Worm (Caenorhabditis elegans) whole organism, mixed stage, embryonic: ENCODE measurements around the gene C35D6.13.

Experiments used
- M03D4.4 ChIP-seq: sonication (generic microtip); optimal IDR thresholded peaks from 2 replicates; lab custom pipeline; 2017; ENCODE audit warnings: mild to moderate bottlenecking, missing genetic modification characterization, missing compliant biosample characterization
- bed-3 ChIP-seq: fragments of 200-800 bp; sonication (Bioruptor generic); optimal IDR thresholded peaks from 3 replicates; lab custom pipeline; 2018; ENCODE audit warnings: mild to moderate bottlenecking, missing genetic modification characterization, moderate library complexity, missing compliant biosample characterization
- blmp-1 ChIP-seq: fragments of 150-350 bp; optimal IDR thresholded peaks from 2 replicates; lab custom pipeline; 2014; ENCODE audit warnings: missing biosample characterization, missing genetic modification characterization
- ceh-39 ChIP-seq: fragments of 150-350 bp; optimal IDR thresholded peaks from 2 replicates; lab custom pipeline; 2014; ENCODE audit warnings: missing biosample characterization, missing genetic modification characterization
- ceh-43 ChIP-seq: fragments of 200-800 bp; sonication (Bioruptor generic); optimal IDR thresholded peaks from 2 replicates; lab custom pipeline; 2018; ENCODE audit warnings: mild to moderate bottlenecking, missing genetic modification characterization, moderate library complexity, missing compliant biosample characterization
- ces-1 ChIP-seq: fragments of 150-350 bp; optimal IDR thresholded peaks from 2 replicates; lab custom pipeline; 2014; ENCODE audit warnings: missing biosample characterization, missing genetic modification reagents, missing genetic modification characterization
- cnd-1 ChIP-seq: fragments of 200-800 bp; sonication (Bioruptor generic); optimal IDR thresholded peaks from 2 replicates; lab custom pipeline; 2018; ENCODE audit warnings: mild to moderate bottlenecking, missing genetic modification characterization, missing compliant biosample characterization
- drap-1 ChIP-seq: fragments of 200-800 bp; sonication (Bioruptor generic); optimal IDR thresholded peaks from 3 replicates; lab custom pipeline; 2018; ENCODE audit warnings: mild to moderate bottlenecking, missing genetic modification characterization, missing compliant biosample characterization
- elt-1 ChIP-seq: sonication (generic microtip); optimal IDR thresholded peaks from 2 replicates; lab custom pipeline; 2017; ENCODE audit warnings: missing genetic modification characterization, mild to moderate bottlenecking, missing compliant biosample characterization, antibody characterized with exemption, moderate library complexity, borderline replicate concordance; ENCODE audit not compliant: insufficient read depth
- elt-3 ChIP-seq: fragments of 150-350 bp; optimal IDR thresholded peaks from 2 replicates; lab custom pipeline; 2014; ENCODE audit warnings: missing biosample characterization, missing genetic modification characterization
- flh-1 ChIP-seq: fragments of 200-800 bp; sonication (Bioruptor generic); optimal IDR thresholded peaks from 2 replicates; lab custom pipeline; 2018; ENCODE audit warnings: mild to moderate bottlenecking, missing genetic modification characterization, moderate library complexity, missing compliant biosample characterization
- ham-2 ChIP-seq: fragments of 200-800 bp; sonication (Bioruptor generic); optimal IDR thresholded peaks from 2 replicates; lab custom pipeline; 2018; ENCODE audit warnings: mild to moderate bottlenecking, missing genetic modification characterization, missing compliant biosample characterization
- hlh-1 ChIP-seq: fragments of 150-350 bp; optimal IDR thresholded peaks from 2 replicates; lab custom pipeline; 2014; ENCODE audit warnings: missing biosample characterization, missing genetic modification reagents, missing genetic modification characterization
- lin-13 ChIP-seq: fragments of 150-350 bp; optimal IDR thresholded peaks from 2 replicates; lab custom pipeline; 2014; ENCODE audit warnings: missing biosample characterization, missing genetic modification characterization
- lin-32 ChIP-seq: fragments of 200-800 bp; sonication (Bioruptor generic); optimal IDR thresholded peaks from 2 replicates; lab custom pipeline; 2018; ENCODE audit warnings: mild to moderate bottlenecking, missing genetic modification characterization, missing compliant biosample characterization
- lsy-2 ChIP-seq: fragments of 150-350 bp; optimal IDR thresholded peaks from 2 replicates; lab custom pipeline; 2014; ENCODE audit warnings: missing biosample characterization, missing genetic modification characterization
- mab-5 ChIP-seq: fragments of 150-350 bp; optimal IDR thresholded peaks from 2 replicates; lab custom pipeline; 2014; ENCODE audit warnings: missing biosample characterization, missing genetic modification characterization
- mep-1 ChIP-seq: fragments of 150-350 bp; optimal IDR thresholded peaks from 2 replicates; lab custom pipeline; 2017; ENCODE audit warnings: missing biosample characterization, missing genetic modification reagents, missing genetic modification characterization, inconsistent platforms
- nhr-12 ChIP-seq: fragments of 150-350 bp; optimal IDR thresholded peaks from 2 replicates; lab custom pipeline; 2014; ENCODE audit warnings: missing biosample characterization, missing genetic modification characterization
- nhr-2 ChIP-seq: fragments of 150-350 bp; optimal IDR thresholded peaks from 2 replicates; lab custom pipeline; 2014; ENCODE audit warnings: missing biosample characterization, missing genetic modification characterization
- nhr-237 ChIP-seq: fragments of 150-350 bp; optimal IDR thresholded peaks from 2 replicates; lab custom pipeline; 2014; ENCODE audit warnings: missing biosample characterization, missing genetic modification characterization
- nhr-28 ChIP-seq: fragments of 150-350 bp; optimal IDR thresholded peaks from 2 replicates; lab custom pipeline; 2014; ENCODE audit warnings: missing biosample characterization, missing genetic modification characterization
- nhr-76 ChIP-seq: sonication (generic microtip); optimal IDR thresholded peaks from 2 replicates; lab custom pipeline; 2017; ENCODE audit warnings: missing biosample characterization, missing genetic modification characterization
- pha-4 ChIP-seq: fragments of 150-350 bp; optimal IDR thresholded peaks from 2 replicates; lab custom pipeline; 2018; ENCODE audit warnings: missing biosample characterization, missing genetic modification reagents, missing genetic modification characterization
- sem-2 ChIP-seq: fragments of 200-800 bp; sonication (Bioruptor generic); optimal IDR thresholded peaks from 2 replicates; lab custom pipeline; 2018; ENCODE audit warnings: mild to moderate bottlenecking, missing genetic modification characterization, missing compliant biosample characterization
- snpc-4 ChIP-seq: fragments of 150-350 bp; optimal IDR thresholded peaks from 2 replicates; lab custom pipeline; 2014; ENCODE audit warnings: missing biosample characterization, missing genetic modification characterization
- sptf-1 ChIP-seq: sonication (generic microtip); optimal IDR thresholded peaks from 2 replicates; lab custom pipeline; 2017; ENCODE audit warnings: mild to moderate bottlenecking, missing genetic modification characterization, moderate library complexity, missing compliant biosample characterization
- tbx-8 ChIP-seq: fragments of 200-800 bp; sonication (Bioruptor generic); optimal IDR thresholded peaks from 2 replicates; lab custom pipeline; 2018; ENCODE audit warnings: mild to moderate bottlenecking, missing genetic modification characterization, moderate library complexity, missing compliant biosample characterization
- unc-120 ChIP-seq: sonication (generic microtip); optimal IDR thresholded peaks from 2 replicates; lab custom pipeline; 2017; ENCODE audit warnings: missing genetic modification characterization, missing compliant biosample characterization; ENCODE audit not compliant: poor library complexity, severe bottlenecking
- unc-39 ChIP-seq: fragments of 150-350 bp; optimal IDR thresholded peaks from 2 replicates; lab custom pipeline; 2014; ENCODE audit warnings: missing biosample characterization, missing genetic modification characterization
- unc-62 ChIP-seq: fragments of 150-350 bp; optimal IDR thresholded peaks from 2 replicates; lab custom pipeline; 2014; ENCODE audit warnings: missing biosample characterization, missing genetic modification reagents, missing genetic modification characterization
- zip-8 ChIP-seq: fragments of 150-350 bp; optimal IDR thresholded peaks from 2 replicates; lab custom pipeline; 2014; ENCODE audit warnings: missing biosample characterization, missing genetic modification characterization
- ztf-11 ChIP-seq: fragments of 150-350 bp; optimal IDR thresholded peaks from 2 replicates; lab custom pipeline; 2014; ENCODE audit warnings: missing biosample characterization, missing genetic modification characterization

C35D6.13 gene

DNA sequence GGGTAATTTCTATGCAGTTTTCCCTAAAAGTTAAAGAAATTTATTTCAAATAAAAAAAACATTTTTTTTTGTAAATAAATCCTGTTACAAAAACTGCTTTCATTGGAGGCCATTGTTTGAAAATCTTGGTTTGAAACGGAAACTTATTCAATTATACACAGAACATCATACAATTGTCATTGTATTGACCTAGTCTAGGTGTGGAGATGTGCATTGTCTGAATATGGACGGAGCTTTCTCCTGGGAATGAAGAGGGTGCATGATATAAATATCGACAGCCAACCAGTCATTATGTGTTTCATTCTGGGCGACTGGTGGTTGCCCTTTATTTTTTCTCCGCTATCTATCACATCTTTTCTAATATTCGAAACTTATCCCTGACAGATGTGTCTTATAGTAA lies 9.7 kb downstream of the C35D6.13 start, which contains the start of gene C35D6.3:
TSS of gene C35D6.3 (plus strand) at position 301 of the 400 bp plus-strand sequence.
- TF ChIP-seq cnd-1 (tag; lab: Kevin White, UChicago) (no peak), unc-120 (tag; lab: Kevin White, UChicago) (no peak), blmp-1 (tag; lab: Kevin White, UChicago) (no peak), elt-3 (no peak), mep-1 (tag; lab: Kevin White, UChicago) (no peak), ceh-43 (GFP tag; lab: Kevin White, UChicago) (no peak), bed-3 (no peak), M03D4.4 (no peak), pha-4 (tag; lab: Kevin White, UChicago) (no peak), nhr-2 (tag; lab: Kevin White, UChicago) (no peak), nhr-12 (tag; lab: Kevin White, UChicago) (no peak), flh-1 (GFP tag; lab: Kevin White, UChicago) (no peak), nhr-28 (tag; lab: Kevin White, UChicago) (no peak), sem-2 (GFP tag; lab: Kevin White, UChicago) (no peak), elt-1 (no peak), ceh-39 (no peak)

DNA sequence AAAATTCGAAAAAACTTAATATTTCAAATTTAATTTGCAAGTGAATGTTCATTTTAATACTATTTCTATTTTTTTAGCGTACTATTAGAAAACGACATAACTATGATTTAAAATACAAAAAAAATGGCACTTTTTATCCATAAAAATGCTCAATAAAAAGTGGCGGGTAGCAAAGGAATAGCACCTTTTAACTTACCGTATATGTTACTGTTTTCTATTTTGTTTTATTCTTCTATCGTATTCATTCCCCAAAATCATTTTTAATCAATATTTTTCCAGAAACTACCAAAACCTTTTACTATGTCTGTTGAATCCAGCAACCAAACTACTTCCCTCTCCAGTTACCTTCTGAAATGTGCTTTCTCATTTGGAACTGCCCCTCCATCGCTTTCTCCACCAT lies 13.9 kb downstream of the C35D6.13 start, which contains the start of gene C35D6.4:
TSS of gene C35D6.4 (plus strand) at position 301 of the 400 bp plus-strand sequence.
- TF ChIP-seq nhr-12 (tag; lab: Kevin White, UChicago) (no peak), M03D4.4 (no peak), ceh-43 (GFP tag; lab: Kevin White, UChicago) (no peak), unc-39 (tag; lab: Kevin White, UChicago) (no peak), lin-13 (no peak), hlh-1 (tag; lab: Kevin White, UChicago) (no peak), cnd-1 (tag; lab: Kevin White, UChicago) (no peak), nhr-237 (tag; lab: Kevin White, UChicago) (no peak), lin-32 (GFP tag; lab: Kevin White, UChicago) (no peak), sem-2 (GFP tag; lab: Kevin White, UChicago) (no peak), drap-1 (GFP tag; lab: Kevin White, UChicago) (no peak), nhr-76 (no peak), bed-3 (no peak), mep-1 (tag; lab: Kevin White, UChicago) (no peak), tbx-8 (GFP tag; lab: Kevin White, UChicago) (no peak), mab-5 (no peak), pha-4 (tag; lab: Kevin White, UChicago) (no peak), nhr-2 (tag; lab: Kevin White, UChicago) (no peak), zip-8 (no peak), elt-3 (no peak)

DNA sequence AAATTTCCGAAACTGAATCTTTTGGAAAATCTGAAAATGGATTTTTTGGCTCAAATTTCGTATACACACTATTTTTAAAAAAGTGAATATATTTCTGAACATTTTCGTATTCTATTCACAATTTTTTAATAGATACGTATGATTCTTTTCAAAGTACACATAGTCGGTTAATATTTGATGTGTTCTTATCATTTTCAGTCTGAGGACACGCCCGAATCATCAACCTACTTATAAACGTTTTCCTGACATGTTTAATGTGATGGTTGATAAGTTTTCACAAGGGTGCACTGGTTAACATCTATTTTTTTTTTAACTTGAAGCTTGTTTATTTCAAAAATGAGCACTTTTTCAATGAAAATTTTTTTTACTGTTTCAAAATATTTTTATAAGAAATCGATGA lies 27.8 kb downstream of the C35D6.13 start:
- TF ChIP-seq flh-1 (GFP tag; lab: Kevin White, UChicago): no peak
- TF ChIP-seq unc-120 (tag; lab: Kevin White, UChicago): no peak
- TF ChIP-seq nhr-76: no peak
- TF ChIP-seq mep-1 (tag; lab: Kevin White, UChicago): no peak
- TF ChIP-seq mab-5: no peak
- TF ChIP-seq nhr-237 (tag; lab: Kevin White, UChicago): no peak
- TF ChIP-seq unc-62: no peak
- no peak for TF ChIP-seq nhr-2 (tag; lab: Kevin White, UChicago)
- no peak for TF ChIP-seq pha-4 (tag; lab: Kevin White, UChicago)
- no peak for TF ChIP-seq ham-2
- TF ChIP-seq bed-3: no peak
- TF ChIP-seq hlh-1 (tag; lab: Kevin White, UChicago): no peak
- no peak for TF ChIP-seq elt-3
- TF ChIP-seq nhr-28 (tag; lab: Kevin White, UChicago): no peak
- TF ChIP-seq snpc-4 (tag; lab: Kevin White, UChicago): no peak
- TF ChIP-seq nhr-12 (tag; lab: Kevin White, UChicago): no peak
- no peak for TF ChIP-seq ztf-11 (tag; lab: Kevin White, UChicago)
- TF ChIP-seq elt-1: no peak
- TF ChIP-seq ces-1 (GFP tag; lab: Kevin White, UChicago): no peak
- TF ChIP-seq, all 35 proteins: peak for 0

DNA sequence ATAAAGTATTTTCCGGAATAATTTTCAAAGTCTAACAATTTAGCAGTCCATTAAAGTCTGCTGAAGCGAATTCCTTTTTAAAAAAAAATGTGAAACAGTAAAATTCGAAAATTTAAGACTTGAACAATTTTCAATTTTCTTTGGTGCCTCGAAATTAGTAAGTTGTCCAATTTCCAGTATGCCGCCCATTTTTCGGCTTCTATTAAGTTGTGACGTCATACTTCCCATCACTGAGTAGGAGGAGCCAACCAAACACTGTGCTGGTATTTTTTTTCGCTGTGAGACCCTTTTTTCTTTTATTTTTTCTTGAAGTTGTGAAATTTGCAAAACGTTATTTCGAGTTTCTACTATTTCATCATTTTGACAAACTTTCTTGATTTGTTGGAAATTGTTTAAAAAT lies 33.8 kb downstream of the C35D6.13 start:
- TF ChIP-seq nhr-237 (tag; lab: Kevin White, UChicago): no peak
- no peak for TF ChIP-seq lin-32 (GFP tag; lab: Kevin White, UChicago)
- TF ChIP-seq nhr-2 (tag; lab: Kevin White, UChicago): no peak
- peak; percentile 72 for TF ChIP-seq zip-8
- TF ChIP-seq hlh-1 (tag; lab: Kevin White, UChicago): no peak

DNA sequence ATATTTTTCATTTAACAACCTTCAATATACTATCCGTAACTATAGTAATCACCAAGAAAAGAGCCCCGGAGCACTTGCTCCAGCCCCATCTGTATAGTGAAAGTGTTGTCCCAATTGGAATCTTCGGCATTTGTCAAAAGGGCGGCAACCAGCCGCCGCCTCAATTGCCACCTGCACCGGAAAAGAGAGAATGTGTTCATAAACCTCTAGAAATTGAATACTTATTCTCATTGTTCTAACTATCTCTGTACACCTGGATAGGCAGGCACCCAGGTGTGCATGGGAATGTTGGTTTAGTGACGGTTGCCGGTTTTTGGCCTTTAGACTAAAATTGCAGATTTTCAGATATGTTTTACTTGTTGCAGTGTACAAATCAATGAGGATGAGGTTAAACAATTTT lies 41.1 kb downstream of the C35D6.13 start:
- TF ChIP-seq drap-1 (GFP tag; lab: Kevin White, UChicago) (no peak), ceh-43 (GFP tag; lab: Kevin White, UChicago) (no peak), ces-1 (GFP tag; lab: Kevin White, UChicago) (no peak), unc-39 (tag; lab: Kevin White, UChicago) (no peak), lin-13 (no peak), nhr-76 (no peak), sptf-1 (tag; lab: Kevin White, UChicago) (no peak), nhr-12 (tag; lab: Kevin White, UChicago) (no peak), pha-4 (tag; lab: Kevin White, UChicago) (no peak), elt-1 (no peak), ham-2 (no peak), snpc-4 (tag; lab: Kevin White, UChicago) (no peak), elt-3 (no peak), lsy-2 (tag; lab: Kevin White, UChicago) (no peak), mab-5 (no peak), cnd-1 (tag; lab: Kevin White, UChicago) (no peak)
